Worm (Caenorhabditis elegans): ENCODE data around the gene F45D11.14.
"Not testable (repeated sequence)": the region's sequence is repeated elsewhere in the genome, so short reads cannot be mapped to it uniquely, and the experiment has no call there.

F45D11.14 gene

ce11 chrII:979135-979534 is 27.1 kb downstream of the F45D11.14 start, which contains the start of the genes fbxc-17 and fbxc-15:
Gene fbxc-17, minus strand, starts transcription at chrII:979235.
Gene fbxc-15, plus strand, starts transcription at chrII:979423.
- TF ChIP-seq lir-3 (tag; optimal IDR thresholded peaks at IDR 0.05; ENCODE audit: poor library complexity), result no peak
- TF ChIP-seq nhr-47 (tag; optimal IDR thresholded peaks at IDR 0.05), result no peak
- no peak for TF ChIP-seq isw-1 (GFP tag; IDR thresholded peaks at IDR 0.05)

ce11 chrII:973999-974398 is 32.3 kb downstream of the F45D11.14 start, which contains the start of gene fbxc-14:
Gene fbxc-14, plus strand, starts transcription at chrII:974299.
- TF ChIP-seq alr-1 (tag; optimal IDR thresholded peaks at IDR 0.05; ENCODE audit: borderline replicate concordance), result no peak
- TF ChIP-seq nhr-19 (GFP tag; conservative IDR thresholded peaks at IDR 0.05), result no peak
- no peak for TF ChIP-seq lin-14 (GFP tag; optimal IDR thresholded peaks at IDR 0.05)
- no peak for TF ChIP-seq tbx-2 (tag; optimal IDR thresholded peaks at IDR 0.05)
- no peak for TF ChIP-seq fkh-4 (tag; optimal IDR thresholded peaks at IDR 0.05; ENCODE audit: borderline replicate concordance)
- no peak for TF ChIP-seq ces-1 (GFP tag; optimal IDR thresholded peaks at IDR 0.05)
- no peak for TF ChIP-seq rnt-1 (tag; optimal IDR thresholded peaks at IDR 0.05)
- no peak for TF ChIP-seq egl-27 (tag; optimal IDR thresholded peaks at IDR 0.05)
- TF ChIP-seq sup-37 (GFP tag; optimal IDR thresholded peaks at IDR 0.05), result no peak
- no peak for TF ChIP-seq irx-1 (tag; optimal IDR thresholded peaks at IDR 0.05)
- no peak for TF ChIP-seq nhr-20 (tag; optimal IDR thresholded peaks at IDR 0.05)
- TF ChIP-seq pqm-1 (tag; optimal IDR thresholded peaks at IDR 0.05), result no peak
- TF ChIP-seq isw-1 (GFP tag; IDR thresholded peaks at IDR 0.05), result no peak

DNA sequence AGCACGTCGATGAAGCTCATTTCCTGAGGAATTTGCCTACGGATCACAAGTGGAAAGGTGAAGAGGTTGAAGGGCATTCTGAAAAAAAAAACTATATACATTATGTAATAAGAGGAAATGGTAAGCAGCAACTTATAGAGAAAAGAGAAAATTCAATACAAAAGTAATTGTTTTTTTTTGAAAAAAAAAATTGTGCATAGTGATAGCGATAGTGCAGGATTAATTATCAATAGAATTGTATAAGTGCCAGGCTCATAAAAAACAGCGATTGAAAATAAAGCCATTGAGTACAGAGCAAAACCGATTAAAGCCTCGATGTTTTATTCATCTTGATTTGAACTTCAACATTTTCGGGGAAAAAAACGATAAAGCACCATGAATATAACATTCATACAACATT is 33.4 kb downstream of the F45D11.14 start, which contains the start of gene C32B5.15:
Gene C32B5.15, minus strand, starts transcription at position 101 of the 400 bp plus-strand sequence.
- TF ChIP-seq lin-15B (tag; optimal IDR thresholded peaks at IDR 0.05) (no peak), lin-39 (tag; optimal IDR thresholded peaks at IDR 0.05) (no peak), nhr-90 (tag; optimal IDR thresholded peaks at IDR 0.05; ENCODE audit: poor library complexity) (no peak), lin-14 (GFP tag; optimal IDR thresholded peaks at IDR 0.05) (no peak)

DNA sequence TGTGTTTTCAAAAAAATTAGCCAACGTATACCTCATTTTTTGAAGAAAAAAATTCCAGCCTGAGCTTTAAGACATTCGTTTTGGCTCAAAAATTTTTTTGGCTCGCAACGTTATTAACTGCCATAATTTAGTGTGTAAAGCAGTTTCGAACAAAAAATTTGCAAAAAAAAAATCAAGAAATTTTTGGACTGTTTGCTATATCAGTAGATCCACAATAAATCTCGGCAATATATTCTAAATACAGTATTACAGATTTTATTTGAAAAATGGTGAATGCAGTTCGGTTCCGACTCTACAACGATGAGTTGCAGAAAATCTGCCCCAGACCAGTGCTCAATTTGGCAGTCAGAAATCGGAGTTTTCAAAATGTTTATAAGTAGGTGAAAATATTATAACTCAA is 38.2 kb downstream of the F45D11.14 start, which contains the start of gene C32B5.6:
Gene C32B5.6, plus strand, starts transcription at position 301 of the 400 bp plus-strand sequence.
- TF ChIP-seq fkh-4 (tag; optimal IDR thresholded peaks at IDR 0.05; ENCODE audit: borderline replicate concordance); mep-1 (tag; optimal IDR thresholded peaks at IDR 0.05); nhr-47 (tag; optimal IDR thresholded peaks at IDR 0.05): not testable (repeated sequence)

ce11 chrII:966962-967361 is 39.3 kb downstream of the F45D11.14 start, which contains the start of gene fbxc-18:
Gene fbxc-18, minus strand, starts transcription at chrII:967062.
- TF ChIP-seq ceh-63 (GFP tag; optimal IDR thresholded peaks at IDR 0.05); unc-62 (GFP tag; optimal IDR thresholded peaks at IDR 0.05); nhr-20 (tag; optimal IDR thresholded peaks at IDR 0.05): not testable (repeated sequence)

- TF ChIP-seq snpc-4 (tag; optimal IDR thresholded peaks at IDR 0.05) (no peak), isw-1 (GFP tag; IDR thresholded peaks at IDR 0.05) (no peak), nhr-11 (tag; optimal IDR thresholded peaks at IDR 0.05) (no peak), tbx-2 (tag; optimal IDR thresholded peaks at IDR 0.05) (no peak), sptf-1 (tag; optimal IDR thresholded peaks at IDR 0.05) (no peak), unc-86 (tag; optimal IDR thresholded peaks at IDR 0.05) (no peak), tlp-1 (tag; optimal IDR thresholded peaks at IDR 0.05) (no peak), C04F5.9 (tag; optimal IDR thresholded peaks at IDR 0.05) (no peak)
Measured at ce11 chrII:961961-962360, 44.3 kb downstream of the F45D11.14 start, which contains the start of gene C32B5.13. Gene C32B5.13, minus strand, starts transcription at chrII:962061.

DNA sequence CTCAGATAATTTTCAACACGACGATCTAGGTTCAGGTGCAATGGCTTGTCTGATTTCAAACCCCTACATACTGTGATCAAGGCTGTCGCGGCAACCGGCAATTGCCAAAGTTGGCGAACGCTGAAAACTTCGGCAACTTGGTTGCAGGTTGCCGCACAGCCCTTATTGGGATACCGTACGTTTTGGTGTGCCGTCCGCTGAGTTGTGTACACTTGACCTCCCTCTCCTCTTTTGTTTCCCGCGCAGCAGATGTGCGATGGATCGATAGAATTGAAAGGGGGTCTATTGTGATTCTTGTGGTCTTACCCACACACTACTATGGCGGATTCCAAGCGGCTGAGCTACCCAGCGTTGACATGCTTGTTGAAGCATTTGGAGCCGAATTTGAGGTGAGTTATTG is 46.1 kb downstream of the F45D11.14 start, which contains the start of the genes C32B5.18 and C32B5.7:
Gene C32B5.18, plus strand, starts transcription at position 301 of the 400 bp plus-strand sequence.
Gene C32B5.7, plus strand, starts transcription at position 311 of the 400 bp plus-strand sequence.
- no peak for TF ChIP-seq sox-4 (tag; optimal IDR thresholded peaks at IDR 0.05)
- no peak for TF ChIP-seq irx-1 (tag; optimal IDR thresholded peaks at IDR 0.05)
- TF ChIP-seq lin-14 (GFP tag; optimal IDR thresholded peaks at IDR 0.05), result no peak
- no peak for TF ChIP-seq ces-1 (GFP tag; optimal IDR thresholded peaks at IDR 0.05)
- TF ChIP-seq nhr-85 (tag), result no peak
- TF ChIP-seq lin-15B (tag; optimal IDR thresholded peaks at IDR 0.05), result no peak
- TF ChIP-seq ztf-11 (tag; optimal IDR thresholded peaks at IDR 0.05), result no peak
- TF ChIP-seq nhr-28 (tag; optimal IDR thresholded peaks at IDR 0.05), result no peak
- no peak for TF ChIP-seq nhr-12 (tag; optimal IDR thresholded peaks at IDR 0.05)
- TF ChIP-seq aha-1 (tag; optimal IDR thresholded peaks at IDR 0.05), result no peak
- TF ChIP-seq hlh-4 (tag; optimal IDR thresholded peaks at IDR 0.05), result no peak
